Worm (Caenorhabditis elegans): ENCODE results near the gene crn-5.

- TF ChIP-seq dao-5 (tag; optimal IDR thresholded peaks at IDR 0.05) (no peak), him-1 (tag; optimal IDR thresholded peaks at IDR 0.05) (no peak), W03F9.2 (tag; optimal IDR thresholded peaks at IDR 0.05) (no peak)
Observed at ce11 chrII:10596462-10596861, 3.9 kb downstream of the crn-5 start, which contains the start of gene C14A4.7.

All from whole organism, L4/young adult.